Worm (Caenorhabditis elegans) whole organism, L4 larva: ENCODE data around the gene srh-282.

Experiments
- Y48G9A.11 ChIP-seq: fragments of 200-800 bp; sonication (Bioruptor generic); IDR thresholded peaks from 2 replicates; pipeline ENCODE4 v1.3.6; 2022; ENCODE audit warnings: missing genetic modification reagents, missing genetic modification characterization, missing compliant biosample characterization
- aly-2 ChIP-seq: sonication (generic microtip); optimal IDR thresholded peaks from 2 replicates; lab custom pipeline; 2018; ENCODE audit warnings: missing biosample characterization, missing genetic modification characterization
- ceh-28 ChIP-seq: fragments of 150-350 bp; optimal IDR thresholded peaks from 2 replicates; lab custom pipeline; 2014; ENCODE audit warnings: missing biosample characterization, missing genetic modification reagents, missing genetic modification characterization
- ceh-44 ChIP-seq: fragments of 200-800 bp; sonication (Bioruptor generic); IDR thresholded peaks from 2 replicates; pipeline ENCODE4 v1.3.6; 2022; ENCODE audit warnings: missing genetic modification reagents, missing genetic modification characterization, missing compliant biosample characterization
- ceh-82 ChIP-seq: sonication (generic microtip); optimal IDR thresholded peaks from 2 replicates; lab custom pipeline; 2017; ENCODE audit warnings: missing biosample characterization, missing genetic modification characterization
- lin-13 ChIP-seq: fragments of 150-350 bp; optimal IDR thresholded peaks from 2 replicates; lab custom pipeline; 2014; ENCODE audit warnings: missing biosample characterization, missing genetic modification reagents, missing genetic modification characterization
- lin-15B ChIP-seq: fragments of 150-350 bp; sonication (generic microtip); optimal IDR thresholded peaks from 3 replicates; lab custom pipeline; 2014; ENCODE audit warnings: missing biosample characterization, missing genetic modification characterization
- nhr-102 ChIP-seq: sonication (generic microtip); optimal IDR thresholded peaks from 2 replicates; lab custom pipeline; 2016; ENCODE audit warnings: mild to moderate bottlenecking, missing genetic modification characterization, moderate library complexity, missing compliant biosample characterization
- nhr-76 ChIP-seq: fragments of 150-350 bp; optimal IDR thresholded peaks from 2 replicates; lab custom pipeline; 2014; ENCODE audit warnings: missing biosample characterization, missing genetic modification characterization
- nhr-77 ChIP-seq: fragments of 150-350 bp; optimal IDR thresholded peaks from 2 replicates; lab custom pipeline; 2014; ENCODE audit warnings: missing biosample characterization, missing genetic modification characterization

- TF ChIP-seq ceh-28 (tag; lab: Kevin White, UChicago) (no peak), ceh-44 (no peak), nhr-76 (tag; lab: Kevin White, UChicago) (no peak), nhr-77 (tag; lab: Kevin White, UChicago) (no peak), nhr-102 (tag; lab: Kevin White, UChicago) (no peak), Y48G9A.11 (GFP tag; lab: Robert Waterston, UW) (no peak), ceh-82 (tag; lab: Kevin White, UChicago) (no peak), lin-15B (tag; lab: Kevin White, UChicago) (no peak), aly-2 (tag; lab: Kevin White, UChicago) (no peak), lin-13 (GFP tag; lab: Kevin White, UChicago) (no peak)
Observed at ce11 chrIV:283347-283746, 10.1 kb upstream of the srh-282 start, which contains the start of gene best-19.
